Fruit fly (Drosophila melanogaster) whole organism, embryonic: ENCODE measurements around the gene CG8236.

ENCODE experiments used
- Adf1 ChIP-seq: fragments of 200-800 bp; sonication (Bioruptor generic); IDR thresholded peaks from 2 replicates; pipeline ENCODE4 v1.3.6; 2022; ENCODE audit warnings: missing biosample characterization, missing genetic modification characterization
- CG10959 ChIP-seq: fragments of 200-800 bp; sonication (Bioruptor generic); IDR thresholded peaks from 2 replicates; pipeline ENCODE4 v1.3.6; 2022; ENCODE audit warnings: missing biosample characterization, missing genetic modification characterization
- CG11085 ChIP-seq: fragments of 200-800 bp; sonication (Bioruptor generic); IDR thresholded peaks from 2 replicates; pipeline ENCODE4 v1.3.6; 2022; ENCODE audit warnings: missing biosample characterization, missing genetic modification characterization
- CG11093 ChIP-seq: fragments of 200-800 bp; sonication (Bioruptor generic); IDR thresholded peaks from 3 replicates; pipeline ENCODE4 v1.3.6; 2022; ENCODE audit warnings: missing biosample characterization, missing genetic modification characterization
- CG12104 ChIP-seq: fragments of 200-800 bp; sonication (Bioruptor generic); optimal IDR thresholded peaks from 3 replicates; lab custom pipeline; 2016; ENCODE audit warnings: missing biosample characterization, missing genetic modification characterization
- CG12744 ChIP-seq: fragments of 200-800 bp; sonication (Bioruptor generic); optimal IDR thresholded peaks from 2 replicates; lab custom pipeline; 2016; ENCODE audit warnings: missing biosample characterization, missing genetic modification characterization
- CG1647 ChIP-seq: fragments of 200-800 bp; sonication (Bioruptor generic); optimal IDR thresholded peaks from 3 replicates; lab custom pipeline; 2016; ENCODE audit warnings: missing biosample characterization, missing genetic modification characterization
- CG17802 ChIP-seq: fragments of 200-800 bp; sonication (Bioruptor generic); optimal IDR thresholded peaks from 2 replicates; lab custom pipeline; 2018; ENCODE audit warnings: missing biosample characterization, mild to moderate bottlenecking, missing genetic modification characterization, moderate library complexity
- CG2116 ChIP-seq: fragments of 200-800 bp; sonication (Bioruptor generic); optimal IDR thresholded peaks from 3 replicates; lab custom pipeline; 2018; ENCODE audit warnings: missing biosample characterization, mild to moderate bottlenecking, missing genetic modification characterization
- CG2129 ChIP-seq: fragments of 200-800 bp; sonication (Bioruptor generic); IDR thresholded peaks from 2 replicates; pipeline ENCODE4 v1.3.6; 2022; ENCODE audit warnings: missing biosample characterization, missing genetic modification characterization; ENCODE audit not compliant: partially characterized antibody
- CG2712 ChIP-seq: fragments of 200-800 bp; optimal IDR thresholded peaks from 3 replicates; lab custom pipeline; 2019; ENCODE audit warnings: missing biosample characterization, mild to moderate bottlenecking, missing genetic modification characterization, moderate library complexity
- CG3065 ChIP-seq: fragments of 200-800 bp; sonication (Bioruptor generic); optimal IDR thresholded peaks from 2 replicates; lab custom pipeline; 2016; ENCODE audit warnings: missing biosample characterization, missing genetic modification characterization
- CG32532 ChIP-seq: fragments of 200-800 bp; sonication (Bioruptor generic); IDR thresholded peaks from 2 replicates; pipeline ENCODE4 v1.3.6; 2022; ENCODE audit warnings: missing biosample characterization, missing genetic modification characterization
- CG34376 ChIP-seq: fragments of 200-800 bp; sonication (Bioruptor generic); optimal IDR thresholded peaks from 2 replicates; lab custom pipeline; 2018; ENCODE audit warnings: missing biosample characterization, mild to moderate bottlenecking, missing genetic modification characterization
- CG34422 ChIP-seq: fragments of 200-800 bp; sonication (Bioruptor generic); IDR thresholded peaks from 3 replicates; pipeline ENCODE4 v1.3.6; 2022; ENCODE audit warnings: missing biosample characterization, missing genetic modification characterization
- CG4707 ChIP-seq: fragments of 200-800 bp; sonication (Bioruptor generic); optimal IDR thresholded peaks from 2 replicates; lab custom pipeline; 2018; ENCODE audit warnings: missing biosample characterization, mild to moderate bottlenecking, missing genetic modification characterization, moderate library complexity
- CG6765 ChIP-seq: fragments of 200-800 bp; sonication (Bioruptor generic); optimal IDR thresholded peaks from 3 replicates; lab custom pipeline; 2017; ENCODE audit warnings: missing biosample characterization, mild to moderate bottlenecking, missing genetic modification characterization
- CG7372 ChIP-seq: fragments of 200-800 bp; sonication (Bioruptor generic); IDR thresholded peaks from 2 replicates; pipeline ENCODE4 v1.3.6; 2022; ENCODE audit warnings: missing biosample characterization, missing genetic modification characterization
- CG7963 ChIP-seq: fragments of 200-800 bp; sonication (Bioruptor generic); IDR thresholded peaks from 3 replicates; pipeline ENCODE4 v1.3.6; 2022; ENCODE audit warnings: missing biosample characterization, missing genetic modification characterization; ENCODE audit not compliant: partially characterized antibody
- CG8765 ChIP-seq: fragments of 200-800 bp; sonication (Bioruptor generic); IDR thresholded peaks from 2 replicates; pipeline ENCODE4 v1.3.6; 2022; ENCODE audit warnings: missing biosample characterization, missing genetic modification characterization
- CTCF ChIP-seq: fragments of 200-800 bp; sonication (Bioruptor generic); optimal IDR thresholded peaks from 2 replicates; lab custom pipeline; 2017; ENCODE audit warnings: missing biosample characterization, mild to moderate bottlenecking, missing genetic modification characterization, moderate library complexity
- Doc2 ChIP-seq: fragments of 200-800 bp; sonication (Bioruptor generic); IDR thresholded peaks from 2 replicates; pipeline ENCODE4 v1.3.6; 2022; ENCODE audit warnings: missing biosample characterization, missing genetic modification characterization
- Ets97D ChIP-seq: fragments of 200-800 bp; sonication (Bioruptor generic); optimal IDR thresholded peaks from 3 replicates; lab custom pipeline; 2016; ENCODE audit warnings: missing biosample characterization, missing genetic modification characterization
- Gsc ChIP-seq: fragments of 200-800 bp; sonication (Bioruptor generic); IDR thresholded peaks from 2 replicates; pipeline ENCODE4 v1.3.6; 2022; ENCODE audit warnings: missing biosample characterization, missing genetic modification characterization
- Hr39 ChIP-seq: fragments of >200 bp; optimal IDR thresholded peaks from 2 replicates; lab custom pipeline; 2017
- Mrtf ChIP-seq: fragments of 200-800 bp; sonication (Bioruptor generic); IDR thresholded peaks from 3 replicates; pipeline ENCODE4 v1.3.6; 2022; ENCODE audit warnings: missing biosample characterization, missing genetic modification characterization
- Nf-YB ChIP-seq: fragments of 200-800 bp; sonication (Bioruptor generic); optimal IDR thresholded peaks from 3 replicates; lab custom pipeline; 2019; ENCODE audit warnings: missing biosample characterization, mild to moderate bottlenecking, missing genetic modification characterization, moderate library complexity
- NfI ChIP-seq: fragments of 200-800 bp; sonication (Bioruptor generic); optimal IDR thresholded peaks from 3 replicates; lab custom pipeline; 2018; ENCODE audit warnings: missing biosample characterization, mild to moderate bottlenecking, missing genetic modification characterization, moderate library complexity
- Ptx1 ChIP-seq: fragments of 200-800 bp; sonication (Bioruptor generic); IDR thresholded peaks from 2 replicates; pipeline ENCODE4 v1.3.6; 2022; ENCODE audit warnings: missing biosample characterization, missing genetic modification characterization
- Sin3A ChIP-seq: fragments of >200 bp; optimal IDR thresholded peaks from 2 replicates; lab custom pipeline; 2018
- Sry-δ ChIP-seq: fragments of 200-800 bp; sonication (Bioruptor generic); optimal IDR thresholded peaks from 2 replicates; lab custom pipeline; 2016; ENCODE audit warnings: missing biosample characterization, missing genetic modification characterization
- amos ChIP-seq: fragments of 200-800 bp; sonication (Bioruptor generic); IDR thresholded peaks from 2 replicates; pipeline ENCODE4 v1.3.6; 2022; ENCODE audit warnings: missing biosample characterization, missing genetic modification characterization; ENCODE audit not compliant: partially characterized antibody
- az2 ChIP-seq: fragments of 200-800 bp; sonication (Bioruptor generic); optimal IDR thresholded peaks from 3 replicates; lab custom pipeline; 2016; ENCODE audit warnings: missing biosample characterization, missing genetic modification characterization
- bbx ChIP-seq: fragments of 200-800 bp; sonication (Bioruptor generic); IDR thresholded peaks from 2 replicates; pipeline ENCODE4 v1.3.6; 2022; ENCODE audit warnings: missing biosample characterization, missing genetic modification characterization; ENCODE audit not compliant: partially characterized antibody
- cato ChIP-seq: fragments of 200-800 bp; sonication (Bioruptor generic); optimal IDR thresholded peaks from 2 replicates; lab custom pipeline; 2016; ENCODE audit warnings: missing biosample characterization, missing genetic modification characterization, borderline replicate concordance
- chif ChIP-seq, 2 experiments: fragments of 200-800 bp; sonication (Bioruptor generic); optimal IDR thresholded peaks; 3 replicates each; lab custom pipeline; 2016; ENCODE audit warnings: missing biosample characterization in 2 of 2, missing genetic modification characterization in 2 of 2
- ind ChIP-seq: fragments of 200-800 bp; sonication (Bioruptor generic); optimal IDR thresholded peaks from 3 replicates; lab custom pipeline; 2016; ENCODE audit warnings: missing biosample characterization, missing genetic modification characterization
- insv ChIP-seq, 2 experiments: fragments of 200-800 bp; sonication (Bioruptor generic); optimal IDR thresholded peaks; 3 replicates each; lab custom pipeline; 2016 to 2018; ENCODE audit warnings: missing biosample characterization in 2 of 2, missing genetic modification characterization in 2 of 2
- lola ChIP-seq, 3 experiments: fragments of >200 bp in 2 of 3; fragments of 200-800 bp in 1 of 3; sonication (Bioruptor generic) in 1 of 3; optimal IDR thresholded peaks; 2 replicates each; lab custom pipeline; 2017 to 2019; ENCODE audit warnings: missing biosample characterization in 3 of 3, missing genetic modification characterization in 3 of 3, mild to moderate bottlenecking in 1 of 3, moderate library complexity in 1 of 3
- nerfin-1 ChIP-seq: fragments of 200-800 bp; sonication (Bioruptor generic); optimal IDR thresholded peaks from 3 replicates; lab custom pipeline; 2019; ENCODE audit warnings: missing biosample characterization, mild to moderate bottlenecking, missing genetic modification characterization, moderate library complexity
- pb ChIP-seq: fragments of 200-800 bp; sonication (Bioruptor generic); optimal IDR thresholded peaks from 3 replicates; lab custom pipeline; 2016; ENCODE audit warnings: missing biosample characterization, missing genetic modification characterization
- pros ChIP-seq: fragments of 200-800 bp; sonication (Bioruptor generic); optimal IDR thresholded peaks from 3 replicates; lab custom pipeline; 2019; ENCODE audit warnings: missing biosample characterization, mild to moderate bottlenecking, missing genetic modification characterization, moderate library complexity
- psq ChIP-seq: fragments of 200-800 bp; sonication (Bioruptor generic); optimal IDR thresholded peaks from 2 replicates; lab custom pipeline; 2017; ENCODE audit warnings: missing biosample characterization, missing genetic modification characterization
- salm ChIP-seq: fragments of 200-800 bp; sonication (Bioruptor generic); optimal IDR thresholded peaks from 2 replicates; lab custom pipeline; 2018; ENCODE audit warnings: missing biosample characterization, mild to moderate bottlenecking, missing genetic modification characterization
- sd ChIP-seq: fragments of 200-800 bp; sonication (Bioruptor generic); optimal IDR thresholded peaks from 3 replicates; lab custom pipeline; 2018; ENCODE audit warnings: missing biosample characterization, mild to moderate bottlenecking, missing genetic modification characterization, moderate library complexity
- sna ChIP-seq: fragments of 200-800 bp; sonication (Bioruptor generic); IDR thresholded peaks from 2 replicates; pipeline ENCODE4 v1.3.6; 2022; ENCODE audit warnings: missing biosample characterization, missing genetic modification characterization; ENCODE audit not compliant: partially characterized antibody
- stwl ChIP-seq: fragments of 200-800 bp; sonication (Bioruptor generic); optimal IDR thresholded peaks from 3 replicates; lab custom pipeline; 2018; ENCODE audit warnings: missing biosample characterization, mild to moderate bottlenecking, missing genetic modification characterization, moderate library complexity
- unc-4 ChIP-seq: fragments of 200-800 bp; sonication (Bioruptor generic); IDR thresholded peaks from 2 replicates; pipeline ENCODE4 v1.3.6; 2022; ENCODE audit warnings: missing biosample characterization, missing genetic modification characterization; ENCODE audit not compliant: partially characterized antibody
- usp ChIP-seq: fragments of >200 bp; optimal IDR thresholded peaks from 2 replicates; lab custom pipeline; 2017; ENCODE audit warnings: missing biosample characterization, missing genetic modification characterization
- zf30C ChIP-seq: fragments of 200-800 bp; sonication (Bioruptor generic); optimal IDR thresholded peaks from 3 replicates; lab custom pipeline; 2018; ENCODE audit warnings: missing biosample characterization, mild to moderate bottlenecking, missing genetic modification characterization

The CG8236 gene

DNA sequence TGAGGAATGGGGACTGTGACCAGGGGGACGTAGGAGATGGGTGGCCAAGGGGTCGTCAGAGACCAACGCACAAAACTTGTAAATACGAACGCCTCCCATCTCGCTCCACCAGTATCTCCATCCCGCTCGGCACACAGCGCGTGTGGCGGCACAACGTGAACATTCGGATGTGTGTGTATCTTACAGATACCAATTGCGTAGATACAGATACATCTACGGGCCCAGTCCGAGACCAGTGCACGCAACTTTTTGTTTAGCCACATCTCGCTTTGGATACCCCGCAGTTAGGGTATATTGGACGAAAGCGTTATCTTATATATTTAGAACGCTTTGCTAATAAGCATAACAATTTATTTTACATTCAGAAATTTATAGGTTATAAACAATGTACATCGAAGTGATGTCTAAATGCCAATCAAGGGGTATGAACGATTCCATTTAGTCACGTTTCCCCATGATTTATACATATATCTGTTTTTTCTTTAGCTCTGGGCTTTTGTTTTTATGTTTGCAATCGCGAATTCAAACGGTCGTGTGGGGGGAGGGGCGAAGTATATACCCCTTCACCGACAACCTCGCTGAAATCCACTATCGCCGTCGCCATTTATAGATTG lies 42.2 kb downstream of the CG8236 start (continued):
- TF ChIP-seq CG7963 (GFP tag; lab: Robert Waterston, UW) (no peak), Doc2 (GFP tag; lab: Robert Waterston, UW) (no peak; the same call in none of the 2 replicates), CG2712 (tag; lab: Kevin White, UChicago) (peak; percentile 99), Sry-δ (peak; percentile 78), CG17802 (tag; lab: Kevin White, UChicago) (peak; percentile 90), insv (GFP tag; optimal IDR thresholded peaks at IDR 0.05; lab: Kevin White, UChicago) (peak; percentile 69 to 77), CG4707 (GFP tag; lab: Kevin White, UChicago) (peak; percentile 94), salm (tag; lab: Kevin White, UChicago) (peak; percentile 98), CG2116 (GFP tag; lab: Kevin White, UChicago) (peak; percentile 81), amos (GFP tag; lab: Robert Waterston, UW) (no peak; the same call in 1 of the 2 replicates), sd (tag; lab: Kevin White, UChicago) (peak; percentile 96), Gsc (GFP tag; lab: Robert Waterston, UW) (no peak), lola (GFP tag; optimal IDR thresholded peaks at IDR 0.05; lab: Kevin White, UChicago) (peak in 1 of 3 experiments; percentile 97), Ptx1 (GFP tag; lab: Robert Waterston, UW) (peak; percentile 99), CG7372 (GFP tag; lab: Robert Waterston, UW) (peak; percentile 99), Mrtf (peak; percentile 99; the same call in 2 of the 3 replicates), cato (GFP tag; lab: Kevin White, UChicago) (peak; percentile 98), CG3065 (peak; percentile 95), CG10959 (GFP tag; lab: Robert Waterston, UW) (peak; percentile 96), zf30C (GFP tag; lab: Kevin White, UChicago) (peak; percentile 3), Nf-YB (GFP tag; lab: Kevin White, UChicago) (peak; percentile 89), usp (no peak), NfI (GFP tag; lab: Kevin White, UChicago) (peak; percentile 99), CG8765 (GFP tag; lab: Robert Waterston, UW) (peak; percentile 95), az2 (GFP tag; lab: Kevin White, UChicago) (peak; percentile 99), chif (GFP tag; optimal IDR thresholded peaks at IDR 0.05; lab: Kevin White, UChicago) (peak; percentile 98 to 99), bbx (0 out of 2 replicates have a peak, but pooled peaks have one; percentile 42), CG1647 (peak; percentile 99), stwl (tag; lab: Kevin White, UChicago) (peak; percentile 61), Sin3A (no peak), unc-4 (GFP tag; lab: Robert Waterston, UW) (peak; percentile 35; the same call in 1 of the 2 replicates), sna (GFP tag; lab: Robert Waterston, UW) (no peak), ind (GFP tag; lab: Kevin White, UChicago) (peak; percentile 99), CG6765 (peak; percentile 98), CG12104 (GFP tag; lab: Kevin White, UChicago) (peak; percentile 99), psq (GFP tag; lab: Kevin White, UChicago) (peak; percentile 95), CTCF (GFP tag; lab: Kevin White, UChicago) (peak; percentile 75), Ets97D (GFP tag; lab: Kevin White, UChicago) (peak; percentile 93), CG2129 (GFP tag; lab: Robert Waterston, UW) (no peak), Adf1 (GFP tag; lab: Robert Waterston, UW) (peak; percentile 91), CG11085 (peak; percentile 98), CG34376 (GFP tag; lab: Kevin White, UChicago) (peak; percentile 99), pb (GFP tag; lab: Kevin White, UChicago) (peak; percentile 97), pros (GFP tag; lab: Kevin White, UChicago) (peak; percentile 59), CG32532 (GFP tag; lab: Robert Waterston, UW) (peak; percentile 100), CG11093 (peak; percentile 98), nerfin-1 (tag; lab: Kevin White, UChicago) (peak; percentile 96), Hr39 (no peak), CG12744 (GFP tag; lab: Kevin White, UChicago) (peak; percentile 99), CG34422 (GFP tag; lab: Robert Waterston, UW) (peak; percentile 98)
